Fruit fly (Drosophila melanogaster) whole organism, wandering third instar larva: Measurements from ENCODE around the gene GstD8.

Experiments used
- Abd-B ChIP-seq: fragments of >200 bp; optimal IDR thresholded peaks from 2 replicates; lab custom pipeline; 2017; ENCODE audit warnings: missing biosample characterization, missing genetic modification characterization
- Myc ChIP-seq: fragments of >200 bp; optimal IDR thresholded peaks from 2 replicates; lab custom pipeline; 2017
- OdsH ChIP-seq: fragments of 200-800 bp; sonication (Bioruptor generic); optimal IDR thresholded peaks from 2 replicates; lab custom pipeline; 2016; ENCODE audit warnings: missing biosample characterization, mild to moderate bottlenecking, missing genetic modification characterization
- Vsx2 ChIP-seq: fragments of 200-300, 225-300 bp; sonication (Bioruptor generic); optimal IDR thresholded peaks from 2 replicates; lab custom pipeline; 2018; ENCODE audit warnings: missing biosample characterization, missing genetic modification characterization; ENCODE audit not compliant: partially characterized antibody
- ey ChIP-seq: fragments of 200-800 bp; sonication (Bioruptor generic); optimal IDR thresholded peaks from 2 replicates; lab custom pipeline; 2016; ENCODE audit warnings: missing biosample characterization, missing genetic modification characterization
- foxo ChIP-seq, 2 experiments: fragments of 200-800 bp; sonication (Bioruptor generic); optimal IDR thresholded peaks; 2 replicates in 1 of 2; 3 replicates in 1 of 2; lab custom pipeline; 2016 to 2017; ENCODE audit warnings: missing biosample characterization in 2 of 2, missing genetic modification characterization in 2 of 2
- h ChIP-seq: fragments of 200-800 bp; sonication (Bioruptor generic); optimal IDR thresholded peaks from 3 replicates; lab custom pipeline; 2016; ENCODE audit warnings: missing biosample characterization, mild to moderate bottlenecking, missing genetic modification characterization
- jim ChIP-seq: fragments of 175-275, 200-325 bp; sonication (Bioruptor generic); optimal IDR thresholded peaks from 2 replicates; lab custom pipeline; 2016; ENCODE audit warnings: missing biosample characterization, mild to moderate bottlenecking, missing genetic modification characterization
- pan ChIP-seq: fragments of >200 bp; optimal IDR thresholded peaks from 2 replicates; lab custom pipeline; 2017
- psq ChIP-seq: fragments of 200-800 bp; sonication (Bioruptor generic); optimal IDR thresholded peaks from 3 replicates; lab custom pipeline; 2017; ENCODE audit warnings: missing biosample characterization, mild to moderate bottlenecking, missing genetic modification characterization, moderate library complexity
- usp ChIP-seq: fragments of >200 bp; optimal IDR thresholded peaks from 2 replicates; lab custom pipeline; 2017; ENCODE audit warnings: missing biosample characterization, missing genetic modification characterization
- woc ChIP-seq: sonication (Bioruptor generic); optimal IDR thresholded peaks from 2 replicates; lab custom pipeline; 2016; ENCODE audit warnings: missing biosample characterization, mild to moderate bottlenecking, missing genetic modification characterization

DNA sequence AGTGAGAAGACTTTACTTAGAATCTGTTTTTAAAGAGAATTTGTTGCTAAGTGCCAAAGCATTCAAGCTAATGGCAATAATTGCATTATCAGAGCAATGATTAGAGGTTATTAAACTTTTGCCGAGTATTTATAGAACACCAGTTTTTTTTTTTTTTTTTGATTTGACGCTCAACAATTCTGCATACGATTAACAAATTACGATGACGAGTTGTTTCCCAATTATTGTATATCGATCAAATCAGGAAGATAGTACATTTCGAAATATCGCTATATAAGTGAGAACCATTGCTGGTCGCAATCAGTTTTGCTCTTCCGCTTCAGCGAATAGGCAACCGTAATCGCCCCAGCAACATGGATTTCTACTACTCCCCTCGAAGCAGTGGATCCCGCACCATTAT is 6.0 kb upstream of the GstD8 start, which contains the start of gene GstD4:
- TF ChIP-seq ey: no peak
- TF ChIP-seq foxo (GFP tag; optimal IDR thresholded peaks at IDR 0.05; lab: Kevin White, UChicago): no peak
- TF ChIP-seq psq (GFP tag; lab: Kevin White, UChicago): no peak
- no peak for TF ChIP-seq Abd-B (GFP tag; lab: Kevin White, UChicago)
- TF ChIP-seq Myc (lab: Kevin White, UChicago): no peak
- no peak for TF ChIP-seq jim (GFP tag; lab: Kevin White, UChicago)
- TF ChIP-seq Vsx2: no peak
- no peak for TF ChIP-seq OdsH (GFP tag; lab: Kevin White, UChicago)
- no peak for TF ChIP-seq h (GFP tag; lab: Kevin White, UChicago)
- TF ChIP-seq pan (lab: Kevin White, UChicago): no peak
- no peak for TF ChIP-seq usp (GFP tag; lab: Kevin White, UChicago)
- TF ChIP-seq woc (GFP tag; lab: Kevin White, UChicago): no peak
